Worm (Caenorhabditis elegans): ENCODE measurements around the gene ptp-4A2.

ce11 chrX:3917013-3917412 is 26.1 kb downstream of the ptp-4A2 start, which contains the start of gene T22B2.3:
- TF ChIP-seq sptf-1 (tag; optimal IDR thresholded peaks at IDR 0.05) (no peak), nhr-77 (tag; optimal IDR thresholded peaks at IDR 0.05) (no peak), xbp-1 (tag; optimal IDR thresholded peaks at IDR 0.05) (no peak), ceh-63 (GFP tag; optimal IDR thresholded peaks at IDR 0.05) (no peak), alr-1 (tag; optimal IDR thresholded peaks at IDR 0.05; ENCODE audit: borderline replicate concordance) (no peak), lin-39 (tag; optimal IDR thresholded peaks at IDR 0.05) (no peak), sox-4 (tag; optimal IDR thresholded peaks at IDR 0.05) (no peak)

All from whole organism, L1 larva.